Fruit fly (Drosophila melanogaster) whole organism, embryonic: ENCODE measurements around the gene Cyp6v1.

Source experiments
- Ada2b ChIP-seq: fragments of 200-800 bp; sonication (Bioruptor generic); IDR thresholded peaks from 2 replicates; pipeline ENCODE4 v1.3.6; 2022; ENCODE audit warnings: missing biosample characterization, missing genetic modification characterization
- Aef1 ChIP-seq: fragments of 200-800 bp; sonication (Bioruptor generic); IDR thresholded peaks from 3 replicates; pipeline ENCODE4 v1.3.6; 2022; ENCODE audit warnings: missing biosample characterization, missing genetic modification characterization
- C15 ChIP-seq: fragments of 200-800 bp; sonication (Bioruptor generic); IDR thresholded peaks from 3 replicates; pipeline ENCODE4 v1.3.6; 2022; ENCODE audit warnings: missing biosample characterization, missing genetic modification characterization
- CG10979 ChIP-seq: fragments of 200-800 bp; sonication (Bioruptor generic); optimal IDR thresholded peaks from 2 replicates; lab custom pipeline; 2018; ENCODE audit warnings: missing biosample characterization, mild to moderate bottlenecking, missing genetic modification characterization, moderate library complexity
- CG11093 ChIP-seq: fragments of 200-800 bp; sonication (Bioruptor generic); IDR thresholded peaks from 3 replicates; pipeline ENCODE4 v1.3.6; 2022; ENCODE audit warnings: missing biosample characterization, missing genetic modification characterization
- CG11398 ChIP-seq: fragments of 200-800 bp; sonication (Bioruptor generic); optimal IDR thresholded peaks from 2 replicates; lab custom pipeline; 2016; ENCODE audit warnings: missing biosample characterization, missing genetic modification characterization
- CG12391 ChIP-seq: fragments of 200-800 bp; sonication (Bioruptor generic); optimal IDR thresholded peaks from 3 replicates; lab custom pipeline; 2018; ENCODE audit warnings: missing biosample characterization, mild to moderate bottlenecking, missing genetic modification characterization, moderate library complexity
- CG12769 ChIP-seq: fragments of 200-800 bp; sonication (Bioruptor generic); optimal IDR thresholded peaks from 2 replicates; lab custom pipeline; 2019; ENCODE audit warnings: missing biosample characterization, mild to moderate bottlenecking, missing genetic modification characterization, moderate library complexity
- CG17328 ChIP-seq: fragments of 200-800 bp; sonication (Bioruptor generic); IDR thresholded peaks from 2 replicates; pipeline ENCODE4 v1.3.6; 2022; ENCODE audit warnings: missing biosample characterization, missing genetic modification characterization
- CG4360 ChIP-seq: fragments of 200-800 bp; sonication (Bioruptor generic); IDR thresholded peaks from 2 replicates; pipeline ENCODE4 v1.3.6; 2022; ENCODE audit warnings: missing biosample characterization, missing genetic modification characterization
- CG43689 ChIP-seq: fragments of 200-800 bp; sonication (Bioruptor generic); IDR thresholded peaks from 2 replicates; pipeline ENCODE4 v1.3.6; 2022; ENCODE audit warnings: missing biosample characterization, missing genetic modification characterization
- CG7556 ChIP-seq: fragments of 200-800 bp; sonication (Bioruptor generic); optimal IDR thresholded peaks from 2 replicates; lab custom pipeline; 2017; ENCODE audit warnings: missing biosample characterization, mild to moderate bottlenecking, missing genetic modification characterization
- CG7839 ChIP-seq: fragments of 200-800 bp; sonication (Bioruptor generic); optimal IDR thresholded peaks from 3 replicates; lab custom pipeline; 2018; ENCODE audit warnings: missing biosample characterization, mild to moderate bottlenecking, missing genetic modification characterization, moderate library complexity
- CG8765 ChIP-seq: fragments of 200-800 bp; sonication (Bioruptor generic); IDR thresholded peaks from 2 replicates; pipeline ENCODE4 v1.3.6; 2022; ENCODE audit warnings: missing biosample characterization, missing genetic modification characterization
- CG8924 ChIP-seq: fragments of 200-800 bp; optimal IDR thresholded peaks from 3 replicates; lab custom pipeline; 2019; ENCODE audit warnings: missing biosample characterization, mild to moderate bottlenecking, missing genetic modification characterization, moderate library complexity
- CG9727 ChIP-seq: fragments of 200-800 bp; sonication (Bioruptor generic); optimal IDR thresholded peaks from 3 replicates; lab custom pipeline; 2017; ENCODE audit warnings: missing biosample characterization, mild to moderate bottlenecking, missing genetic modification characterization
- CHES-1-like ChIP-seq: fragments of 200-800 bp; sonication (Bioruptor generic); optimal IDR thresholded peaks from 2 replicates; lab custom pipeline; 2016; ENCODE audit warnings: missing biosample characterization, missing genetic modification characterization
- E2f1 ChIP-seq: fragments of 200-800 bp; sonication (Bioruptor generic); IDR thresholded peaks from 2 replicates; pipeline ENCODE4 v1.3.6; 2022; ENCODE audit warnings: missing biosample characterization, missing genetic modification characterization
- ERR ChIP-seq: fragments of 200-800 bp; sonication (Bioruptor generic); optimal IDR thresholded peaks from 2 replicates; lab custom pipeline; 2016; ENCODE audit warnings: missing biosample characterization, missing genetic modification characterization
- Gsc ChIP-seq: fragments of 200-800 bp; sonication (Bioruptor generic); IDR thresholded peaks from 2 replicates; pipeline ENCODE4 v1.3.6; 2022; ENCODE audit warnings: missing biosample characterization, missing genetic modification characterization
- H2.0 ChIP-seq: fragments of 200-800 bp; sonication (Bioruptor generic); IDR thresholded peaks from 2 replicates; pipeline ENCODE4 v1.3.6; 2022; ENCODE audit warnings: missing biosample characterization, missing genetic modification characterization
- Hmr ChIP-seq: fragments of 200-800 bp; sonication (Bioruptor generic); optimal IDR thresholded peaks from 3 replicates; lab custom pipeline; 2017; ENCODE audit warnings: mild to moderate bottlenecking, missing biosample characterization, missing genetic modification reagents, missing genetic modification characterization
- NC2α ChIP-seq: fragments of 200-800 bp; sonication (Bioruptor generic); optimal IDR thresholded peaks from 2 replicates; lab custom pipeline; 2016; ENCODE audit warnings: missing biosample characterization, missing genetic modification characterization
- Nf-YC ChIP-seq: fragments of 200-800 bp; optimal IDR thresholded peaks from 3 replicates; lab custom pipeline; 2019; ENCODE audit warnings: missing biosample characterization, mild to moderate bottlenecking, missing genetic modification characterization, moderate library complexity
- PHDP ChIP-seq: fragments of 200-800 bp; sonication (Bioruptor generic); optimal IDR thresholded peaks from 3 replicates; lab custom pipeline; 2018; ENCODE audit warnings: missing biosample characterization, mild to moderate bottlenecking, missing genetic modification characterization, moderate library complexity
- Rx ChIP-seq: fragments of 200-800 bp; sonication (Bioruptor generic); IDR thresholded peaks from 2 replicates; pipeline ENCODE4 v1.3.6; 2022; ENCODE audit warnings: missing biosample characterization, missing genetic modification characterization
- Sin3A ChIP-seq: fragments of >200 bp; optimal IDR thresholded peaks from 2 replicates; lab custom pipeline; 2018
- Xrp1 ChIP-seq: fragments of 200-800 bp; sonication (Bioruptor generic); IDR thresholded peaks from 2 replicates; pipeline ENCODE4 v1.3.6; 2022; ENCODE audit warnings: missing biosample characterization, missing genetic modification characterization
- ab ChIP-seq: fragments of 200-800 bp; sonication (Bioruptor generic); optimal IDR thresholded peaks from 2 replicates; lab custom pipeline; 2016; ENCODE audit warnings: missing biosample characterization, missing genetic modification characterization
- ash1 ChIP-seq: fragments of 200-800 bp; sonication (Bioruptor generic); optimal IDR thresholded peaks from 2 replicates; lab custom pipeline; 2018; ENCODE audit warnings: missing biosample characterization, mild to moderate bottlenecking, missing genetic modification characterization
- caup ChIP-seq: fragments of 200-800 bp; sonication (Bioruptor generic); optimal IDR thresholded peaks from 3 replicates; lab custom pipeline; 2017; ENCODE audit warnings: missing biosample characterization, mild to moderate bottlenecking, missing genetic modification characterization, moderate library complexity; ENCODE audit not compliant: severe bottlenecking
- crol ChIP-seq: fragments of 200-800 bp; sonication (Bioruptor generic); IDR thresholded peaks from 2 replicates; pipeline ENCODE4 v1.3.6; 2022; ENCODE audit warnings: missing biosample characterization, missing genetic modification characterization
- crp ChIP-seq, 2 experiments: fragments of 200-800 bp; sonication (Bioruptor generic); optimal IDR thresholded peaks; 2 replicates in 1 of 2; 3 replicates in 1 of 2; lab custom pipeline; 2017; ENCODE audit warnings: missing biosample characterization in 2 of 2, missing genetic modification characterization in 2 of 2, mild to moderate bottlenecking in 1 of 2, moderate library complexity in 1 of 2
- da ChIP-seq: fragments of 200-800 bp; sonication (Bioruptor generic); optimal IDR thresholded peaks from 2 replicates; lab custom pipeline; 2016; ENCODE audit warnings: missing biosample characterization, missing genetic modification characterization
- dmrt11E ChIP-seq: fragments of 200-800 bp; sonication (Bioruptor generic); optimal IDR thresholded peaks from 3 replicates; lab custom pipeline; 2018; ENCODE audit warnings: missing biosample characterization, mild to moderate bottlenecking, missing genetic modification characterization, moderate library complexity
- dpn ChIP-seq, 2 experiments: fragments of 200-800 bp; sonication (Bioruptor generic); optimal IDR thresholded peaks; 3 replicates each; lab custom pipeline; 2016; ENCODE audit warnings: missing biosample characterization in 2 of 2, missing genetic modification characterization in 2 of 2
- eve ChIP-seq, 2 experiments: fragments of >200 bp; optimal IDR thresholded peaks; 2 replicates each; lab custom pipeline; 2017; ENCODE audit warnings: missing biosample characterization in 2 of 2, missing genetic modification characterization in 2 of 2
- ewg ChIP-seq: fragments of 200-800 bp; sonication (Bioruptor generic); optimal IDR thresholded peaks from 3 replicates; lab custom pipeline; 2017; ENCODE audit warnings: mild to moderate bottlenecking, missing biosample characterization, missing genetic modification reagents, missing genetic modification characterization
- fd3F ChIP-seq: fragments of 200-800 bp; sonication (Bioruptor generic); optimal IDR thresholded peaks from 2 replicates; lab custom pipeline; 2018; ENCODE audit warnings: missing biosample characterization, mild to moderate bottlenecking, missing genetic modification characterization, moderate library complexity
- gem ChIP-seq: fragments of 200-800 bp; sonication (Bioruptor generic); optimal IDR thresholded peaks from 2 replicates; lab custom pipeline; 2019; ENCODE audit warnings: missing biosample characterization, mild to moderate bottlenecking, missing genetic modification characterization, moderate library complexity
- grau ChIP-seq: fragments of 200-800 bp; optimal IDR thresholded peaks from 3 replicates; lab custom pipeline; 2019; ENCODE audit warnings: missing biosample characterization, mild to moderate bottlenecking, missing genetic modification characterization, moderate library complexity
- lbe ChIP-seq: fragments of 200-800 bp; sonication (Bioruptor generic); optimal IDR thresholded peaks from 2 replicates; lab custom pipeline; 2016; ENCODE audit warnings: missing biosample characterization, mild to moderate bottlenecking, missing genetic modification characterization
- nerfin-2 ChIP-seq: fragments of 200-800 bp; sonication (Bioruptor generic); IDR thresholded peaks from 2 replicates; pipeline ENCODE4 v1.3.6; 2022; ENCODE audit warnings: missing biosample characterization, missing genetic modification characterization; ENCODE audit not compliant: partially characterized antibody
- pan ChIP-seq, 4 experiments: fragments of >200 bp in 3 of 4; fragments of 200-800 bp in 1 of 4; sonication (Bioruptor generic) in 1 of 4; optimal IDR thresholded peaks in 3 of 4; IDR thresholded peaks in 1 of 4; 2 replicates each; pipeline versions ENCODE4 v1.3.6 to Lab custom; 2017 to 2022; ENCODE audit warnings: missing biosample characterization in 2 of 4, missing genetic modification characterization in 2 of 4, mixed read lengths in 1 of 4
- prd ChIP-seq, 3 experiments: fragments of >200 bp in 2 of 3; fragments of 200-800 bp in 1 of 3; sonication (Bioruptor generic) in 1 of 3; optimal IDR thresholded peaks in 2 of 3; IDR thresholded peaks in 1 of 3; 2 replicates in 2 of 3; 3 replicates in 1 of 3; pipeline versions ENCODE4 v1.3.6 to Lab custom; 2017 to 2022; ENCODE audit warnings: missing biosample characterization in 1 of 3, missing genetic modification characterization in 1 of 3
- sens ChIP-seq: fragments of 200-800 bp; sonication (Bioruptor generic); peaks from one replicate; lab custom pipeline; 2016; ENCODE audit warnings: missing biosample characterization, missing genetic modification characterization
- stc ChIP-seq: fragments of 200-800 bp; sonication (Bioruptor generic); IDR thresholded peaks from 2 replicates; pipeline ENCODE4 v1.3.6; 2022; ENCODE audit warnings: missing biosample characterization, missing genetic modification characterization
- tap ChIP-seq: fragments of 200-800 bp; optimal IDR thresholded peaks from 3 replicates; lab custom pipeline; 2019; ENCODE audit warnings: missing biosample characterization, mild to moderate bottlenecking, missing genetic modification characterization, moderate library complexity
- trem ChIP-seq: fragments of 200-800 bp; optimal IDR thresholded peaks from 3 replicates; lab custom pipeline; 2019; ENCODE audit warnings: missing biosample characterization, mild to moderate bottlenecking, missing genetic modification characterization, moderate library complexity
- wek ChIP-seq: fragments of 200-800 bp; sonication (Bioruptor generic); optimal IDR thresholded peaks from 3 replicates; lab custom pipeline; 2018; ENCODE audit warnings: missing biosample characterization, mild to moderate bottlenecking, missing genetic modification characterization, moderate library complexity
- zfh1 ChIP-seq: fragments of 200-800 bp; sonication (Bioruptor generic); IDR thresholded peaks from 3 replicates; pipeline ENCODE4 v1.3.6; 2022; ENCODE audit warnings: missing biosample characterization, missing genetic modification characterization

Gene Cyp6v1

dm6 chrX:20702904-20703303, 46.0 kb downstream of the Cyp6v1 start (continued):
- TF ChIP-seq PHDP: no peak
- TF ChIP-seq CG12769 (tag; lab: Kevin White, UChicago): no peak
- TF ChIP-seq gem (tag; lab: Kevin White, UChicago): peak; percentile 16
- no peak for TF ChIP-seq Aef1 (GFP tag; lab: Robert Waterston, UW)
- no peak for TF ChIP-seq crol
- TF ChIP-seq crp (GFP tag; optimal IDR thresholded peaks at IDR 0.05; lab: Kevin White, UChicago): no peak
- TF ChIP-seq C15 (GFP tag; lab: Robert Waterston, UW): no peak
- no peak for TF ChIP-seq E2f1 (GFP tag; lab: Robert Waterston, UW)
- no peak for TF ChIP-seq CG7839
- TF ChIP-seq CG9727: peak; percentile 12
- TF ChIP-seq CG7556 (GFP tag; lab: Kevin White, UChicago): no peak
- no peak for TF ChIP-seq CG4360 (GFP tag; lab: Robert Waterston, UW)
- no peak for TF ChIP-seq caup (GFP tag; lab: Kevin White, UChicago)
- no peak for TF ChIP-seq CG11093 (GFP tag; lab: Robert Waterston, UW)
- peak; percentile 43; the same call in 1 of the 2 replicates for TF ChIP-seq Xrp1 (GFP tag; lab: Robert Waterston, UW)
- TF ChIP-seq CG10979: peak; percentile 14
- no peak for TF ChIP-seq Nf-YC (tag; lab: Kevin White, UChicago)
- TF ChIP-seq ab (GFP tag; lab: Kevin White, UChicago): no peak
- no peak for TF ChIP-seq nerfin-2 (GFP tag; lab: Robert Waterston, UW)
- no peak for TF ChIP-seq Hmr (GFP tag; lab: Kevin White, UChicago)
- no peak for TF ChIP-seq CHES-1-like (GFP tag; lab: Kevin White, UChicago)
- peak; percentile 72 for TF ChIP-seq sens (GFP tag; lab: Kevin White, UChicago)
- TF ChIP-seq NC2α (GFP tag; lab: Kevin White, UChicago): no peak
- no peak for TF ChIP-seq dpn (GFP tag; optimal IDR thresholded peaks at IDR 0.05; lab: Kevin White, UChicago)
- TF ChIP-seq lbe: no peak
- TF ChIP-seq Ada2b: no peak
- TF ChIP-seq grau (tag; lab: Kevin White, UChicago): no peak
- no peak for TF ChIP-seq wek (GFP tag; lab: Kevin White, UChicago)
- TF ChIP-seq pan (optimal IDR thresholded peaks at IDR 0.05; lab: Kevin White, UChicago): no peak
- TF ChIP-seq pan (GFP tag; optimal IDR thresholded peaks at IDR 0.05 in 1 of 2, IDR thresholded peaks at IDR 0.05 in 1 of 2): no peak
- no peak for TF ChIP-seq CG12391 (tag; lab: Kevin White, UChicago)
- TF ChIP-seq da (GFP tag; lab: Kevin White, UChicago): no peak
- TF ChIP-seq CG8924 (tag; lab: Kevin White, UChicago): no peak
- TF ChIP-seq dmrt11E (tag; lab: Kevin White, UChicago): peak; percentile 30
- no peak for TF ChIP-seq CG11398
- TF ChIP-seq fd3F (GFP tag; lab: Kevin White, UChicago): no peak
- 0 out of 3 replicates have a peak, but pooled peaks have one; percentile 47 for TF ChIP-seq zfh1
- peak in 1 of 2 experiments; percentile 7 for TF ChIP-seq eve (GFP tag; optimal IDR thresholded peaks at IDR 0.05; lab: Kevin White, UChicago)
- no peak for TF ChIP-seq Rx (GFP tag; lab: Robert Waterston, UW)
- TF ChIP-seq ewg: no peak
- no peak for TF ChIP-seq prd (optimal IDR thresholded peaks at IDR 0.05; lab: Kevin White, UChicago)
- TF ChIP-seq prd (GFP tag; IDR thresholded peaks at IDR 0.05; lab: Robert Waterston, UW): peak; percentile 72
- no peak for TF ChIP-seq CG43689 (GFP tag; lab: Robert Waterston, UW)
- TF ChIP-seq stc: no peak
- no peak for TF ChIP-seq CG17328 (GFP tag; lab: Robert Waterston, UW)
- TF ChIP-seq trem (tag; lab: Kevin White, UChicago): no peak
- TF ChIP-seq H2.0 (GFP tag; lab: Robert Waterston, UW): no peak
- TF ChIP-seq Sin3A (lab: Kevin White, UChicago): no peak
- no peak for TF ChIP-seq Gsc
- TF ChIP-seq CG8765 (GFP tag; lab: Robert Waterston, UW): no peak
- no peak for TF ChIP-seq tap (tag; lab: Kevin White, UChicago)
- TF ChIP-seq ERR (GFP tag; lab: Kevin White, UChicago): no peak
- no peak for TF ChIP-seq ash1 (GFP tag; lab: Kevin White, UChicago)
